Worm (Caenorhabditis elegans): ENCODE measurements around the gene M162.7.
A peak's percentile ranks its signal among the peaks of the same experiment; 100 is the strongest.

Gene M162.7

DNA sequence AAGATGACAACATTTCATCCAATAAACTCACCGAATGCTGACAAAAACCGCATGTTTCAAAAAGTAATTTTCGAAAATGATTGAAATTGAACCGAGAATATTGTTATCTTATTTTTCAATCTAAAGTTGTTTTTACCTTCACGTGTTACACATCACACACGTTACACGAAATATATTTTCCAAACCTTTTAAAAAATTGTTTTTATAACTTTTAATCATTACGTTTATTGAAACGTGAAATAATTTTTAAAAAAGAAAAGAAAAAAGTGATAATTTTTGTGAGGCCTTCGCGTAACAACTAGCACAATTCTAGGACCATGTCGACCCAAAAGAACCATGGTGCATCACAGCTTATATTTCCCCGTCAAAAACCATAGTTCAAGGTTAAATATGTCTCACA, at the start of gene M162.7:
Gene M162.7, minus strand, starts transcription at position 101 of the 400 bp plus-strand sequence.
- no peak for TF ChIP-seq daf-12 (tag; optimal IDR thresholded peaks at IDR 0.05)

DNA sequence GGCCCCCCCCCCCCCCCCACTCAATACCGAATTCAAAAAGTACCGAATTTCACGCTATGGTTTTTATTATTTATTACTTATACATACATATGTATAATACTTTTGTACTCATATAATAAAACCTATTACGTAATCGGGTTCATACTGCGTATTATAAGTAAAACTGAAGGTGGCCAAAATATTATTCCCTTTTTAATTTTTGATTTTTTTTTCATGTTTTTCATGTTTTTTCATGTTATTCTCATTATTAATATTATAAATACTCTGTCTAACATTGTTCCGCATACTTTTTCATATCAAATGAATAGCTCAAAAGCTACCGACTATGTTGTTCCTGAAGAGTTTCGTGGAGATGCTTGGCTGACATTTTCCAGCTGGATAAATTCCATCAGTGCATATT, 41.3 kb upstream of the M162.7 start, which contains the start of gene srw-38:
Gene srw-38, plus strand, starts transcription at position 301 of the 400 bp plus-strand sequence.
- no peak for TF ChIP-seq ceh-16 (tag; optimal IDR thresholded peaks at IDR 0.05)

ce11 chrV:19831588-19831987, 36.8 kb upstream of the M162.7 start:
- TF ChIP-seq lin-39 (tag; optimal IDR thresholded peaks at IDR 0.05) (no peak), nhr-12 (tag; optimal IDR thresholded peaks at IDR 0.05) (no peak), elt-2 (tag; optimal IDR thresholded peaks at IDR 0.05) (peak; percentile 47), nhr-23 (tag; optimal IDR thresholded peaks at IDR 0.05) (no peak), pqm-1 (tag; optimal IDR thresholded peaks at IDR 0.05) (peak; percentile 5)

DNA sequence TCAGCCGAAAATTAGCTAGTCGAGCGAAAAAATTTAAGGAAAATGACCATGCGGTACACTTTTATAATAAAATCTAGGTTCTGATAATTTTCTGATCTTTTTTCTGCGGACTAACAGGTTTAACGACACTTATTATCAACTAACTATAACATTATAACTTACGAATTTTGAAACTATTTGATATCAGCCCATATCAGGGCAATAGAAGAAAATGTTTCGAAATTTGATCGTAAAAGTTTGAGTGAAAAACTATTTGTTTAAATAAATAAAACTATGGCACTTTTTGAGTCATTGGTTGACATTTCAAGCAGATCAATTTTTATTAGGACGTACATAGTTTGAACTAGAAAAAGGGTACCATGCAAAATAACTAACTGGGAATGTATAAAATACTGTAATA, 36.0 kb upstream of the M162.7 start, which contains the start of gene pcp-4:
Gene pcp-4, minus strand, starts transcription at position 197 of the 400 bp plus-strand sequence.
- no peak for TF ChIP-seq elt-3 (tag; optimal IDR thresholded peaks at IDR 0.05)
- peak; percentile 14 for TF ChIP-seq pqm-1 (tag; optimal IDR thresholded peaks at IDR 0.05)
- TF ChIP-seq mml-1 (tag; optimal IDR thresholded peaks at IDR 0.05): no peak
- no peak for TF ChIP-seq R02D3.7 (tag; optimal IDR thresholded peaks at IDR 0.05)
- TF ChIP-seq tbx-2 (tag; optimal IDR thresholded peaks at IDR 0.05): no peak
- no peak for TF ChIP-seq daf-12 (tag; optimal IDR thresholded peaks at IDR 0.05)
- TF ChIP-seq elt-2 (tag; optimal IDR thresholded peaks at IDR 0.05): peak; percentile 55
- TF ChIP-seq aly-2 (tag; optimal IDR thresholded peaks at IDR 0.05): no peak
- TF ChIP-seq jun-1 (tag; optimal IDR thresholded peaks at IDR 0.05): no peak
- no peak for TF ChIP-seq ZK546.5 (tag; optimal IDR thresholded peaks at IDR 0.05)
- TF ChIP-seq ceh-82 (tag; optimal IDR thresholded peaks at IDR 0.05): no peak
- no peak for TF ChIP-seq egl-27 (tag; optimal IDR thresholded peaks at IDR 0.05)
- no peak for TF ChIP-seq fkh-10 (GFP tag; optimal IDR thresholded peaks at IDR 0.05)
- no peak for TF ChIP-seq ama-1 (optimal IDR thresholded peaks at IDR 0.05)
- TF ChIP-seq nhr-43 (tag; optimal IDR thresholded peaks at IDR 0.05; ENCODE audit: poor library complexity, severe bottlenecking): no peak

ce11 chrV:19829225-19829624, 34.4 kb upstream of the M162.7 start:
- TF ChIP-seq nhr-12 (tag; optimal IDR thresholded peaks at IDR 0.05): no peak
- no peak for TF ChIP-seq nhr-77 (tag; optimal IDR thresholded peaks at IDR 0.05)
- TF ChIP-seq fos-1 (tag; optimal IDR thresholded peaks at IDR 0.05): no peak
- no peak for TF ChIP-seq aly-2 (tag; optimal IDR thresholded peaks at IDR 0.05)
- TF ChIP-seq R02D3.7 (tag; optimal IDR thresholded peaks at IDR 0.05): no peak
- no peak for TF ChIP-seq unc-62 (GFP tag; optimal IDR thresholded peaks at IDR 0.05)
- no peak for TF ChIP-seq nhr-237 (tag; optimal IDR thresholded peaks at IDR 0.05)
- TF ChIP-seq nhr-23 (tag; optimal IDR thresholded peaks at IDR 0.05): no peak
- TF ChIP-seq nhr-67 (tag; optimal IDR thresholded peaks at IDR 0.05): no peak
- TF ChIP-seq elt-1 (tag; optimal IDR thresholded peaks at IDR 0.05): no peak
- no peak for TF ChIP-seq eor-1 (tag; optimal IDR thresholded peaks at IDR 0.05)
- TF ChIP-seq mdl-1 (tag; optimal IDR thresholded peaks at IDR 0.05): no peak
- TF ChIP-seq pqm-1 (tag; optimal IDR thresholded peaks at IDR 0.05): no peak
- TF ChIP-seq zag-1 (tag; optimal IDR thresholded peaks at IDR 0.05): no peak
- no peak for TF ChIP-seq egl-27 (tag; optimal IDR thresholded peaks at IDR 0.05)
- TF ChIP-seq fkh-10 (GFP tag; optimal IDR thresholded peaks at IDR 0.05): no peak
- TF ChIP-seq ceh-28 (tag; optimal IDR thresholded peaks at IDR 0.05): no peak
- no peak for TF ChIP-seq nhr-28 (tag; optimal IDR thresholded peaks at IDR 0.05)
- no peak for TF ChIP-seq lin-39 (tag; optimal IDR thresholded peaks at IDR 0.05)
- no peak for TF ChIP-seq hmg-11 (tag; optimal IDR thresholded peaks at IDR 0.05)

DNA sequence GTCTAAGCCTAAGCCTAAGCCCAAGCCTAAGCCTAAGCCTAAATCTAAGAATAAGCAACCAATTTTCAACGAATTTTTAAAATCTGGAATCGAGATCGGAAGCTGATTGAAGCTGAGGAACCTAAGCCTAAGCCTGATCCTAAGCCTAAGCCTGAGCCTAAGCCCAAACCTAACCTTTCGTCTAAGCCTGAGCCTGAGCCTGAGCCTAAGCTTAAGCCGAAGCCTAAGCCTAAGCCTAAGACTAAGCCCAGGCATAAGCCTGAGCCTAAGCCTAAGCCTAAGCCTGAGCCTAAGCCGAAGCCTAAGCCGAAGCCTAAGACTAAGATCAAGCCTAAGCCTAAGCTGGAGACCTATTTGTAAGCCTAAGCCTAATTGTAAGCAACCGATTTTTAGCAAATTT, 32.6 kb upstream of the M162.7 start:
- no peak for TF ChIP-seq fkh-2 (tag; optimal IDR thresholded peaks at IDR 0.05)
- no peak for TF ChIP-seq pqm-1 (tag; optimal IDR thresholded peaks at IDR 0.05)
- TF ChIP-seq elt-1 (tag; optimal IDR thresholded peaks at IDR 0.05): no peak
- TF ChIP-seq eor-1 (tag; optimal IDR thresholded peaks at IDR 0.05): no peak
- TF ChIP-seq ZK546.5 (tag; optimal IDR thresholded peaks at IDR 0.05): no peak
- TF ChIP-seq nhr-77 (tag; optimal IDR thresholded peaks at IDR 0.05): no peak
- no peak for TF ChIP-seq jun-1 (tag; optimal IDR thresholded peaks at IDR 0.05)
- no peak for TF ChIP-seq lsy-12 (tag; optimal IDR thresholded peaks at IDR 0.05)
- TF ChIP-seq ztf-4 (tag; optimal IDR thresholded peaks at IDR 0.05): no peak
- TF ChIP-seq nhr-12 (tag; optimal IDR thresholded peaks at IDR 0.05): no peak
- TF ChIP-seq ztf-11 (tag; optimal IDR thresholded peaks at IDR 0.05): no peak
- TF ChIP-seq nhr-25 (tag; optimal IDR thresholded peaks at IDR 0.05): no peak
- no peak for TF ChIP-seq elt-2 (tag; optimal IDR thresholded peaks at IDR 0.05)
- TF ChIP-seq nfya-1 (tag; optimal IDR thresholded peaks at IDR 0.05; ENCODE audit: insufficient read depth): no peak
